Worm (Caenorhabditis elegans) whole organism, young adult: ENCODE results near the gene T27F7.12.

Experiments
- F23B12.7 ChIP-seq: sonication (generic microtip); optimal IDR thresholded peaks from 2 replicates; lab custom pipeline; 2017; ENCODE audit warnings: missing genetic modification characterization, mild to moderate bottlenecking, missing compliant biosample characterization, antibody characterized with exemption, moderate library complexity; ENCODE audit not compliant: insufficient read depth
- athp-1 ChIP-seq: sonication (generic microtip); optimal IDR thresholded peaks from 2 replicates; lab custom pipeline; 2017; ENCODE audit warnings: mild to moderate bottlenecking, missing genetic modification characterization, missing compliant biosample characterization
- hlh-26 ChIP-seq: fragments of 200-800 bp; sonication (Bioruptor generic); conservative IDR thresholded peaks from 2 replicates; pipeline ENCODE4 v1.3.6; 2022; ENCODE audit warnings: missing genetic modification reagents, missing genetic modification characterization, missing compliant biosample characterization
- madf-6 ChIP-seq: fragments of 200-800 bp; sonication (Bioruptor generic); IDR thresholded peaks from 2 replicates; pipeline ENCODE4 v1.3.6; 2022; ENCODE audit warnings: missing genetic modification reagents, missing genetic modification characterization, missing compliant biosample characterization
- sea-2 ChIP-seq: fragments of 200-800 bp; sonication (Bioruptor generic); IDR thresholded peaks from 2 replicates; pipeline ENCODE4 v1.3.6; 2022; ENCODE audit warnings: missing genetic modification characterization, missing compliant biosample characterization
- somi-1 ChIP-seq: fragments of 200-800 bp; sonication (Bioruptor generic); optimal IDR thresholded peaks from 2 replicates; lab custom pipeline; 2018; ENCODE audit warnings: mild to moderate bottlenecking, missing genetic modification characterization, missing compliant biosample characterization
- ztf-22 ChIP-seq: fragments of 200-800 bp; sonication (Bioruptor generic); optimal IDR thresholded peaks from 2 replicates; lab custom pipeline; 2018; ENCODE audit warnings: mild to moderate bottlenecking, missing genetic modification characterization, moderate library complexity, missing compliant biosample characterization

Gene T27F7.12

DNA sequence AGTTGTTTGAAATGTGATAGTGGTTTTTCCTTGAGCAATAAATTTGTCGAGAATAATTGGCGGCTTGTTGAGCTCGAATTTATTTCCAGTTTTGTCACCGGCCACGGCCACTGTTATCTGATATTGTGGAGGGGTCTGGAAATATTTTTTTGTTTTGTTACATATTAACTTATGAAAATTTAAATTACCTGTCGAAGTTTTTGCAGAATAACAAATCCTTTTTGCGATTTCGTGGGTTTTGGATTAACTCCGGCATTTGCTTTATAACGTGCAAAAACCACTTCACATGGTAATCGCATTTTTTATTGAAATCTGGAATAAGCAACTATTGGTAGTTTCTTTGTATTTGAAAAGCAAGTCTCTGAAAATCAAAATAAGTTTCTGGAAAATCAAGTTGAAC is 46.2 kb downstream of the T27F7.12 start, which contains the start of gene lrr-1:
Gene lrr-1 (minus strand): TSS at position 312 of the 400 bp plus-strand sequence.
- TF ChIP-seq madf-6 (GFP tag; lab: Robert Waterston, UW): peak; percentile 43; the same call in 1 of the 2 replicates
- TF ChIP-seq ztf-22 (GFP tag; lab: Kevin White, UChicago): no peak
- no peak for TF ChIP-seq hlh-26
- no peak for TF ChIP-seq somi-1 (GFP tag; lab: Kevin White, UChicago)

- no peak for TF ChIP-seq athp-1
- TF ChIP-seq F23B12.7 (tag; lab: Kevin White, UChicago): peak; percentile 18
- TF ChIP-seq sea-2 (GFP tag; lab: Robert Waterston, UW): no peak
Measured at ce11 chrII:5039912-5040311, 50.0 kb downstream of the T27F7.12 start, which contains the start of gene golg-2. Gene golg-2, minus strand, starts transcription at chrII:5040091.
